Fruit fly (Drosophila melanogaster) whole organism: ENCODE results near the gene CG13856.

Source experiments
- CG8478 ChIP-seq: fragments of >200 bp; optimal IDR thresholded peaks from 2 replicates; lab custom pipeline; 2018; ENCODE audit warnings: inconsistent platforms
- pan ChIP-seq: fragments of >200 bp; optimal IDR thresholded peaks from 2 replicates; lab custom pipeline; 2017
- psq ChIP-seq: fragments of >200 bp; optimal IDR thresholded peaks from 2 replicates; lab custom pipeline; 2017
- usp ChIP-seq: fragments of >200 bp; optimal IDR thresholded peaks from 2 replicates; lab custom pipeline; 2017; ENCODE audit warnings: missing biosample characterization, missing genetic modification characterization, mixed read lengths

DNA sequence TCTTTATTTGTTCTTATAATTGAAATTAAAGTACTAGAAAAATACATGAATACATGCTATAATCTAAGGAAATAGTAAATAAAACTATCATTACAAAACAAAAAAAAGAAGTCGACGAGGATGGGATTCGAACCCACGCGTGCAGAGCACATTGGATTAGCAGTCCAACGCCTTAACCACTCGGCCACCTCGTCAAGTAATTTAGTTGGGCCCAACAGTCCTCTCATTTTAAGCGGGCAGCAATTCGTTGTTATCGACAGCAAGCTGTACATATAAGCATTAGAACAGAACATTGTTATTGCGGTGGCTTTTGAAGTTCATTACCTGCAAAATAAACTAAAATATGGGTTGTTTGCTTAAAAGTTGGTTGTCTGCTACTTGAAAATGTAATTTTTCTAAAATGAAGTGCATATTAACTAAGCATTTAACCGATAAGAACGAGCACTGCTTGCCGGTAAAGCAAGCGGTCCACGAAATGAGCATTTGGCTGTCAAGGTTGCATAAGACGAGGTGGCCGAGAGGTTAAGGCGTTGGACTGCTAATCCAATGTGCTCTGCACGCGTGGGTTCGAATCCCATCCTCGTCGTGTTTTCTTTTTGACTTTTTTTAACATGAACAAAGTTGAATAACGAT lies 5.3 kb upstream of the CG13856 start:
- TF ChIP-seq usp (GFP tag; lab: Kevin White, UChicago) (no peak), pan (lab: Kevin White, UChicago) (no peak), psq (lab: Kevin White, UChicago) (no peak), CG8478 (lab: Kevin White, UChicago) (peak; percentile 44)
